Worm (Caenorhabditis elegans) whole organism, young adult: ENCODE results near the gene sre-38.
"Not testable (repeated sequence)": the region's sequence is repeated elsewhere in the genome, so short reads cannot be mapped to it uniquely, and the experiment has no call there.

Experiments used
- B0261.1 ChIP-seq: sonication (generic microtip); optimal IDR thresholded peaks from 2 replicates; lab custom pipeline; 2016; ENCODE audit warnings: mild to moderate bottlenecking, missing genetic modification characterization, moderate library complexity, missing compliant biosample characterization
- F49E8.2 ChIP-seq: sonication (generic microtip); optimal IDR thresholded peaks from 3 replicates; lab custom pipeline; 2017; ENCODE audit warnings: missing genetic modification characterization, mild to moderate bottlenecking, missing compliant biosample characterization, antibody characterized with exemption, moderate library complexity; ENCODE audit not compliant: insufficient read depth
- F52B5.7 ChIP-seq: sonication (generic microtip); optimal IDR thresholded peaks from 2 replicates; lab custom pipeline; 2016; ENCODE audit warnings: mild to moderate bottlenecking, missing genetic modification characterization, missing compliant biosample characterization
- T07F8.4 ChIP-seq: sonication (generic microtip); optimal IDR thresholded peaks from 2 replicates; lab custom pipeline; 2016; ENCODE audit warnings: mild to moderate bottlenecking, missing genetic modification characterization, moderate library complexity, missing compliant biosample characterization
- Y67H2A.10 ChIP-seq: fragments of 200-800 bp; sonication (Bioruptor generic); conservative IDR thresholded peaks from 2 replicates; pipeline ENCODE4 v1.3.6; 2022; ENCODE audit warnings: missing genetic modification reagents, missing genetic modification characterization, missing compliant biosample characterization
- akir-1 ChIP-seq: fragments of 200-800 bp; sonication (Bioruptor generic); optimal IDR thresholded peaks from 2 replicates; lab custom pipeline; 2018; ENCODE audit warnings: mild to moderate bottlenecking, missing genetic modification characterization, moderate library complexity, missing compliant biosample characterization
- aptf-2 ChIP-seq: fragments of 200-800 bp; sonication (Bioruptor generic); conservative IDR thresholded peaks from 2 replicates; pipeline ENCODE4 v1.3.6; 2022; ENCODE audit warnings: missing genetic modification reagents, missing genetic modification characterization, missing compliant biosample characterization
- ceh-58 ChIP-seq: fragments of 200-800 bp; sonication (Bioruptor generic); IDR thresholded peaks from 2 replicates; pipeline ENCODE4 v1.3.6; 2022; ENCODE audit warnings: missing genetic modification characterization, missing compliant biosample characterization
- dpff-1 ChIP-seq: sonication (generic microtip); optimal IDR thresholded peaks from 2 replicates; lab custom pipeline; 2017; ENCODE audit warnings: mild to moderate bottlenecking, missing genetic modification characterization, missing compliant biosample characterization
- ets-4 ChIP-seq: fragments of 200-800 bp; sonication (Bioruptor generic); optimal IDR thresholded peaks from 2 replicates; lab custom pipeline; 2018; ENCODE audit warnings: mild to moderate bottlenecking, missing genetic modification characterization, missing compliant biosample characterization
- gei-17 ChIP-seq: fragments of 200-800 bp; sonication (Bioruptor generic); optimal IDR thresholded peaks from 2 replicates; lab custom pipeline; 2018; ENCODE audit warnings: mild to moderate bottlenecking, missing genetic modification characterization, missing compliant biosample characterization
- him-1 ChIP-seq: sonication (generic microtip); optimal IDR thresholded peaks from 2 replicates; lab custom pipeline; 2016; ENCODE audit warnings: missing genotype, missing genetic modification reagents, missing genetic modification characterization, missing compliant biosample characterization
- hlh-26 ChIP-seq: fragments of 200-800 bp; sonication (Bioruptor generic); conservative IDR thresholded peaks from 2 replicates; pipeline ENCODE4 v1.3.6; 2022; ENCODE audit warnings: missing genetic modification reagents, missing genetic modification characterization, missing compliant biosample characterization
- let-526 ChIP-seq: fragments of 200-800 bp; sonication (Bioruptor generic); IDR thresholded peaks from 2 replicates; pipeline ENCODE4 v1.3.6; 2022; ENCODE audit warnings: missing genetic modification reagents, missing genetic modification characterization, missing compliant biosample characterization
- let-607 ChIP-seq, 2 experiments: fragments of 200-800 bp in 1 of 2; sonication (Bioruptor generic) in 1 of 2; sonication (generic microtip) in 1 of 2; optimal IDR thresholded peaks; 2 replicates each; lab custom pipeline; 2016 to 2018; ENCODE audit warnings: mild to moderate bottlenecking in 2 of 2, missing compliant biosample characterization in 2 of 2, missing genetic modification characterization in 2 of 2, moderate library complexity in 2 of 2, missing genotype in 1 of 2
- lsy-27 ChIP-seq: sonication (generic microtip); optimal IDR thresholded peaks from 2 replicates; lab custom pipeline; 2017; ENCODE audit warnings: missing genetic modification characterization, mild to moderate bottlenecking, missing compliant biosample characterization, antibody characterized with exemption, missing genotype, borderline replicate concordance; ENCODE audit not compliant: insufficient read depth
- mes-4 ChIP-seq: sonication (generic microtip); optimal IDR thresholded peaks from 2 replicates; lab custom pipeline; 2016; ENCODE audit warnings: missing genotype, missing genetic modification characterization, missing compliant biosample characterization
- mxl-1 ChIP-seq: sonication (generic microtip); optimal IDR thresholded peaks from 2 replicates; lab custom pipeline; 2016; ENCODE audit warnings: missing genetic modification characterization, missing compliant biosample characterization
- nfyb-1 ChIP-seq: fragments of 200-800 bp; sonication (Bioruptor generic); IDR thresholded peaks from 2 replicates; pipeline ENCODE4 v1.3.6; 2022; ENCODE audit warnings: missing genetic modification reagents, missing genetic modification characterization, missing compliant biosample characterization
- nhr-179 ChIP-seq: sonication (generic microtip); optimal IDR thresholded peaks from 2 replicates; lab custom pipeline; 2016; ENCODE audit warnings: mild to moderate bottlenecking, missing genetic modification characterization, missing compliant biosample characterization
- repo-1 ChIP-seq: sonication (generic microtip); optimal IDR thresholded peaks from 2 replicates; lab custom pipeline; 2017; ENCODE audit warnings: mild to moderate bottlenecking, missing genetic modification characterization, missing compliant biosample characterization
- sea-2 ChIP-seq: fragments of 200-800 bp; sonication (Bioruptor generic); IDR thresholded peaks from 2 replicates; pipeline ENCODE4 v1.3.6; 2022; ENCODE audit warnings: missing genetic modification characterization, missing compliant biosample characterization
- snpc-1.1 ChIP-seq: sonication (generic microtip); optimal IDR thresholded peaks from 2 replicates; lab custom pipeline; 2017; ENCODE audit warnings: missing genetic modification characterization, mild to moderate bottlenecking, missing compliant biosample characterization, antibody characterized with exemption, moderate library complexity, missing genotype, missing genetic modification reagents; ENCODE audit not compliant: insufficient read depth
- snpc-1.3 ChIP-seq: sonication (generic microtip); optimal IDR thresholded peaks from 2 replicates; lab custom pipeline; 2017; ENCODE audit warnings: missing genetic modification characterization, mild to moderate bottlenecking, missing compliant biosample characterization, antibody characterized with exemption, moderate library complexity, missing genotype, missing genetic modification reagents; ENCODE audit not compliant: insufficient read depth
- snpc-4 ChIP-seq, 5 experiments: fragments of 150-350 bp in 1 of 5; sonication (generic microtip) in 4 of 5; optimal IDR thresholded peaks; 2 replicates each; lab custom pipeline; 2014 to 2018; ENCODE audit warnings: missing genetic modification characterization in 5 of 5, missing biosample characterization in 3 of 5, antibody characterized with exemption in 2 of 5, mild to moderate bottlenecking in 2 of 5, missing compliant biosample characterization in 2 of 5, missing genotype in 2 of 5, moderate library complexity in 2 of 5, missing genetic modification reagents in 1 of 5
- tlf-1 ChIP-seq: fragments of 200-800 bp; sonication (Bioruptor generic); optimal IDR thresholded peaks from 2 replicates; lab custom pipeline; 2018; ENCODE audit warnings: mild to moderate bottlenecking, missing genetic modification characterization, missing compliant biosample characterization
- unc-130 ChIP-seq: sonication (generic microtip); optimal IDR thresholded peaks from 2 replicates; lab custom pipeline; 2016; ENCODE audit warnings: missing genetic modification reagents, missing genetic modification characterization, missing compliant biosample characterization
- unc-62 ChIP-seq: fragments of 150-350 bp; optimal IDR thresholded peaks from 2 replicates; lab custom pipeline; 2014; ENCODE audit warnings: missing biosample characterization, missing genetic modification reagents, missing genetic modification characterization
- ztf-18 ChIP-seq: sonication (generic microtip); optimal IDR thresholded peaks from 2 replicates; lab custom pipeline; 2016; ENCODE audit warnings: missing genotype, mild to moderate bottlenecking, missing genetic modification characterization, missing compliant biosample characterization
- ztf-22 ChIP-seq: fragments of 200-800 bp; sonication (Bioruptor generic); optimal IDR thresholded peaks from 2 replicates; lab custom pipeline; 2018; ENCODE audit warnings: mild to moderate bottlenecking, missing genetic modification characterization, moderate library complexity, missing compliant biosample characterization
- ztf-26 ChIP-seq: sonication (generic microtip); optimal IDR thresholded peaks from 2 replicates; lab custom pipeline; 2017; ENCODE audit warnings: missing genetic modification characterization, missing compliant biosample characterization
- ztf-28 ChIP-seq: fragments of 200-800 bp; sonication (Bioruptor generic); IDR thresholded peaks from 2 replicates; pipeline ENCODE4 v1.3.6; 2022; ENCODE audit warnings: missing genetic modification reagents, missing genetic modification characterization, missing compliant biosample characterization

The sre-38 gene

DNA sequence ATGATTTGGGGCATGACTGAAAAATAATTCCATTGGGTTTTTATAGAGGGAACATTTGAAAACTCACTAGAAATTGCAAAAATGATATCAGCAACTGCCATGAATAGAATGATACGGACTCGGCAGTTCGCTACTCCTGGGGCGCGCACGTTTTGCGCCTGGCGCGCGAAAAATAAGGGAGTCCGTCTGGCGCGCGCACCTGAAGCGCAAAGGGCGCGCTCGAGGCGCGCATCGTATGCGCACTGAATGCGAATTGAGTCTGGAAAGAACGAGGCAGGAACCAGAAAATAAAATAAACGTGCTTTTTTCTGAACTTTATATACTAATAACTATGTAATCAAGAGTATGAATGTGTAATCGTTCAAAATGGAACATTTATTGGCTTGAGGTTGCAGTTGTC is 16.2 kb upstream of the sre-38 start, which contains the start of gene Y57A10C.10:
Gene Y57A10C.10, minus strand, starts transcription at position 101 of the 400 bp plus-strand sequence.
- TF ChIP-seq sea-2; tlf-1 (GFP tag; lab: Kevin White, UChicago); snpc-1.1 (tag; lab: Kevin White, UChicago): not testable (repeated sequence)

DNA sequence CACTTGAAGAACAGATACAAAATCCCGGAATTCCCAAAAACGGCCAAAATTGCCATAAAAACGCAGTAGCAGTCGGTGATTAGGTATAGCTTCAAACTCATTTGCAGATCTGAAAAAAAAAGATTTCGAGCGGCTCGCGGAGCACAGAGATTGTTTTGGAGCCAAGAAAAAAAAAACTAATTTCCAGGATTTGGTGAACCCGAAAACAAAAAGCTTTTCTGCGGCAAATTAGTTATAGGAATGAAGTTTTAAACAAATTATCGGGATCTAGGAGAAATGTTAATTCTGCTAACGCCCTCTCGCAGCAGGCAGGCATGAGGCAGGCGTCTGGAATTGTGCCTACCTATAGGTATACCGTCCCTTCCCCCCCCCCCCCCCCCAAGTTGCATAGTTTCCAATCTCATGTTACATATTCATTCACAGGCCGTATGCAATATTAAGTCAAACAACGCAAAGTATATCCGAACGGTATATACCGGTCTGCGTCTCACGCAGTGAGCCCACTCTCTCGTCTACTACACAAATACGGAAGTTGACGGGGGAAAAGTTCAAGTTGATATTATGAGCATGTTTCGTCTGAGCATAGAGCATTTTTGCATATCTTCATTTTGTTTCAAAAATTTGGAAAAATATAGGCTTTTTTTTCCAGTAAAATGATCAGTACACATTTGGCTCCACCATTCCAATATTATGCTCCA is 12.5 kb upstream of the sre-38 start, which contains the start of the genes W05H5.1 and pitr-6:
Gene W05H5.1, minus strand, starts transcription at position 101 of the 698 bp plus-strand sequence.
Gene pitr-6, plus strand, starts transcription at position 648 of the 698 bp plus-strand sequence.
- TF ChIP-seq B0261.1 (tag; lab: Kevin White, UChicago) (no peak), ztf-28 (GFP tag; lab: Robert Waterston, UW) (0 out of 2 replicates have a peak, but pooled peaks have one; percentile 15)

DNA sequence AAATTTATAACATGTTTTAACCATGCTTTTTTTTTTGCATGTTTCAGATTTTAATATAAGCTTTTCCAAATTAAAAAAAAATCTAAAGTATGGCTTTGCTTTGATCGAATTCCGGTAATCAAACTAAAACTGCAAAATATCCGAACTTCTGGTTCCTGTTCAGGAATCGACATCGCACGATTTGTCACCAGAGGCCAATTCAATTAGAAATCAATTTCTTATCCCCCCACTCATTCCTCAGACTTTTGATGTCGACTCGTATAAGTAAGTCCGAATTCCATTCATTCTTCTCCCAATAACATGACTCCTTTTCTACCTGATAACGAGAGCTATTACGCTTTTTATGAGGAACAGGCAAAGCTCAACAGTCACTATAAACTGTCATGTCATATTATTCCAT is 9.1 kb upstream of the sre-38 start, which contains the start of gene srh-27:
Gene srh-27, plus strand, starts transcription at position 301 of the 400 bp plus-strand sequence.
- TF ChIP-seq unc-130 (no peak), F52B5.7 (tag; lab: Kevin White, UChicago) (no peak), snpc-1.3 (tag; lab: Kevin White, UChicago) (no peak), ets-4 (no peak), Y67H2A.10 (no peak), ztf-18 (tag; lab: Kevin White, UChicago) (no peak), nhr-179 (tag; lab: Kevin White, UChicago) (no peak)

DNA sequence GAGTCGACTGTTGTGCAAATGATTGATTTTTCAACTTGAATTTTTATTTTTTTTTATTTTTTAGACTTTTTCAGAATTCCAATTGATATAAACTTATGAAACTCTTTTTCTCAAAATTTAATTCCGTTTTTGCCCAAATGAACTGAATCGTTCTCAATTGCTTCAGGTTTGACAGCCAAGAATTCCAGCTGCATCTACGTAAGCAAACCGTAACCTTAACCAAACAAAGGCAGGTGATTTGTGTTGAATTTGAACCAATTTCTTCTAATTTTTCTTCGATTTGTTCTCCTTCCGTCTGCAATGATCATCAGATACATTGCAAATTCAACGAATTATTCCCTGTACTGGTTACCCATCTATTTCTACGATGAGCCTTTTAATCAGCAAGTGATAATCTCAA is 7.5 kb upstream of the sre-38 start, which contains the start of gene sre-34:
Gene sre-34, plus strand, starts transcription at position 301 of the 400 bp plus-strand sequence.
- TF ChIP-seq ztf-26 (tag; lab: Kevin White, UChicago) (no peak), mxl-1 (tag; lab: Kevin White, UChicago) (no peak), F52B5.7 (tag; lab: Kevin White, UChicago) (no peak), ets-4 (no peak), T07F8.4 (tag; lab: Kevin White, UChicago) (no peak), snpc-4 (GFP tag; optimal IDR thresholded peaks at IDR 0.05; lab: Kevin White, UChicago) (no peak), snpc-4 (tag; optimal IDR thresholded peaks at IDR 0.05; lab: Kevin White, UChicago) (no peak), let-526 (GFP tag; lab: Robert Waterston, UW) (no peak), aptf-2 (no peak), lsy-27 (tag; lab: Kevin White, UChicago) (no peak), ceh-58 (GFP tag; lab: Robert Waterston, UW) (no peak), repo-1 (tag; lab: Kevin White, UChicago) (no peak), F49E8.2 (tag; lab: Kevin White, UChicago) (no peak), nfyb-1 (no peak), dpff-1 (tag; lab: Kevin White, UChicago) (no peak), let-607 (tag; optimal IDR thresholded peaks at IDR 0.05; lab: Kevin White, UChicago) (no peak), akir-1 (no peak), unc-62 (GFP tag; lab: Kevin White, UChicago) (no peak), mes-4 (tag; lab: Kevin White, UChicago) (no peak)

DNA sequence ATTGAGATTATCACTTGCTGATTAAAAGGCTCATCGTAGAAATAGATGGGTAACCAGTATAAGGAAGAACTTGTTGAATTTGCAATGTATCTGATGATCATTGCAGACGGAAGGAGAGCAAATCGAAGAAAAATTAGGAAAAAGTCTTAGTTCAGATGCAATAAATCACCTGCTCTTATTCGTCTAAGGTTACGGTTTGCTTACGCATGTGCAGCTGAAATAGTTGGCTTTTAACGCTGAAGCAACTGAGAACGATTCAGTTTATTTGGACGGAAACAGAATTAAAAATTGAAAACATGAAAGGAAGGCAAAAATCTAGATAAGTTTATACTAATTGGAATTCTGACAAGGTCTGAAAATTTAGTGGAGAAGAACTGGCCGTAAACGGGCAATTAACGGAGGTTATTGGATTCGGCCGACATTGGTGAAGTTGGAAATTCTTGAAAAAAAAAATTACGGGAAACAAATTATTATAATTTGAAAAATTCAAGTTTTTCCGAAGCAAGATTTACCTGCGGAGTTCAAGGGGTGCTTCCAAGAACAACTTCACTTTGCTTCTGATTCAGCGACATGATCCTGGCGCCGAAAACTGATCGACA is 4.5 kb upstream of the sre-38 start, which contains the start of the genes sre-35 and sre-33:
Gene sre-35, minus strand, starts transcription at position 101 of the 599 bp plus-strand sequence.
Gene sre-33, plus strand, starts transcription at position 549 of the 599 bp plus-strand sequence.
- TF ChIP-seq ztf-26 (tag; lab: Kevin White, UChicago) (no peak), gei-17 (GFP tag; lab: Kevin White, UChicago) (no peak), him-1 (tag; lab: Kevin White, UChicago) (no peak), hlh-26 (no peak), ztf-22 (GFP tag; lab: Kevin White, UChicago) (no peak)
